Worm (Caenorhabditis elegans): ENCODE data around the gene oac-52.

Gene oac-52

DNA sequence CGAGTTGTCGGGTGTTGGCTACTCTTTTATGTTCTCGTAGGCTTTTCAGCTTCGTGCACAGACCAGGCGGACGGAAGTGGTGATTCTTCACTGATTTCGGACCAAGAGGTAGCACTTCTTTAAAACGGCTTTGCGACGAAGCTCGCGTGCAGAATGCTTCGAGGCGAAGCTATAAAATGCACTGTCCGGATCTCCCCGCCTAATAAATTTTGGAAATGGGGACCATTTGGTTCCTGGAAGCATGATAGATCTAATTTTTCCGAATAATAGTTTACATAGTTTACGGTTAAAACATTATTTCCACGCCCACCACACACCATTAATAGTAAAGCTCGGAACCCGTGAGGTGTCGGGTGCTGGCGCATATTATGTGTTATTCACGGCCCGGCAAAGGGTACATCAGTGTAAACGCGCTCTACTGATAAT lies 1.2 kb upstream of the oac-52 start (continued):
- TF ChIP-seq let-607 (tag; optimal IDR thresholded peaks at IDR 0.05) (no peak), snpc-1.1 (tag; optimal IDR thresholded peaks at IDR 0.05; ENCODE audit: insufficient read depth) (peak; percentile 95), atf-7 (tag; optimal IDR thresholded peaks at IDR 0.05) (no peak), ccch-3 (GFP tag; optimal IDR thresholded peaks at IDR 0.05) (no peak), tlf-1 (GFP tag; optimal IDR thresholded peaks at IDR 0.05) (peak; percentile 44), F57A8.1 (GFP tag; optimal IDR thresholded peaks at IDR 0.05) (no peak), ztf-28 (GFP tag; IDR thresholded peaks at IDR 0.05) (no peak), ceh-58 (GFP tag; IDR thresholded peaks at IDR 0.05) (0 out of 2 replicates have a peak, but pooled peaks have one; percentile 52), lin-26 (GFP tag; IDR thresholded peaks at IDR 0.05) (peak; percentile 78; the same call in 1 of the 2 replicates), ceh-40 (GFP tag; IDR thresholded peaks at IDR 0.05) (no peak), dpff-1 (tag; optimal IDR thresholded peaks at IDR 0.05) (no peak), K11D2.4 (GFP tag; IDR thresholded peaks at IDR 0.05) (no peak), snpc-3.4 (tag; optimal IDR thresholded peaks at IDR 0.05) (peak; percentile 77), chd-7 (tag; optimal IDR thresholded peaks at IDR 0.05) (no peak), D2030.7 (GFP tag; IDR thresholded peaks at IDR 0.05) (peak; percentile 96), snpc-1.3 (tag; optimal IDR thresholded peaks at IDR 0.05; ENCODE audit: insufficient read depth) (no peak), F55B11.4 (tag; optimal IDR thresholded peaks at IDR 0.05; ENCODE audit: borderline replicate concordance, insufficient read depth) (no peak), F52B5.7 (tag; optimal IDR thresholded peaks at IDR 0.05) (peak; percentile 21), aptf-3 (GFP tag; IDR thresholded peaks at IDR 0.05) (0 out of 2 replicates have a peak, but pooled peaks have one; percentile 55), madf-3 (GFP tag; IDR thresholded peaks at IDR 0.05) (peak; percentile 71), egl-44 (GFP tag; IDR thresholded peaks at IDR 0.05) (no peak), ceh-27 (GFP tag; optimal IDR thresholded peaks at IDR 0.05) (peak; percentile 17), F23B12.7 (tag; optimal IDR thresholded peaks at IDR 0.05; ENCODE audit: insufficient read depth) (peak; percentile 81), hlh-26 (GFP tag; conservative IDR thresholded peaks at IDR 0.05) (no peak), F37B4.10 (GFP tag; IDR thresholded peaks at IDR 0.05) (no peak), egl-18 (GFP tag; IDR thresholded peaks at IDR 0.05) (no peak), ekl-4 (GFP tag; IDR thresholded peaks at IDR 0.05) (no peak; the same call in none of the 2 replicates), F22D6.2 (tag; optimal IDR thresholded peaks at IDR 0.05) (no peak), athp-1 (tag; optimal IDR thresholded peaks at IDR 0.05) (no peak), rpc-1 (optimal IDR thresholded peaks at IDR 0.05) (no peak), rpc-1 (tag; optimal IDR thresholded peaks at IDR 0.05) (peak; percentile 11), aptf-2 (GFP tag; conservative IDR thresholded peaks at IDR 0.05) (no peak), K12H6.12 (tag; optimal IDR thresholded peaks at IDR 0.05) (no peak), madf-6 (GFP tag; IDR thresholded peaks at IDR 0.05) (peak; percentile 85), pbrm-1 (GFP tag; IDR thresholded peaks at IDR 0.05) (peak; percentile 88), ZK185.1 (tag; optimal IDR thresholded peaks at IDR 0.05; ENCODE audit: poor library complexity, severe bottlenecking) (no peak), let-526 (GFP tag; IDR thresholded peaks at IDR 0.05) (no peak), nhr-90 (tag; optimal IDR thresholded peaks at IDR 0.05) (no peak), F49E8.2 (tag; optimal IDR thresholded peaks at IDR 0.05; ENCODE audit: insufficient read depth) (peak; percentile 92), lir-1 (GFP tag; conservative IDR thresholded peaks at IDR 0.05) (no peak), ceh-100 (GFP tag; IDR thresholded peaks at IDR 0.05) (peak; percentile 73; the same call in 1 of the 2 replicates), xnd-1 (tag; optimal IDR thresholded peaks at IDR 0.05) (peak; percentile 46), cebp-2 (GFP tag; IDR thresholded peaks at IDR 0.05) (no peak), ceh-91 (GFP tag; IDR thresholded peaks at IDR 0.05) (peak; percentile 81), nfyb-1 (GFP tag; IDR thresholded peaks at IDR 0.05) (peak; percentile 63; the same call in 1 of the 2 replicates), dpl-1 (GFP tag; optimal IDR thresholded peaks at IDR 0.05) (no peak), fkh-3 (tag; optimal IDR thresholded peaks at IDR 0.05) (no peak), bed-2 (GFP tag; IDR thresholded peaks at IDR 0.05) (no peak)

All from whole organism, young adult.